Fruit fly (Drosophila melanogaster) whole organism, prepupa: ENCODE measurements around the gene CG11550.

ENCODE experiments used
- CG11762 ChIP-seq: fragments of 200-800 bp; sonication (Bioruptor generic); optimal IDR thresholded peaks from 3 replicates; lab custom pipeline; 2016; ENCODE audit warnings: missing biosample characterization, missing genetic modification characterization; ENCODE audit not compliant: insufficient read depth
- CG6163 ChIP-seq: fragments of 200-800 bp; sonication (Bioruptor generic); IDR thresholded peaks from 3 replicates; pipeline ENCODE4 v1.3.6; 2022; ENCODE audit warnings: missing biosample characterization, missing genetic modification characterization
- CG6276 ChIP-seq: fragments of 200-800 bp; sonication (Bioruptor generic); optimal IDR thresholded peaks from 2 replicates; lab custom pipeline; 2017; ENCODE audit warnings: missing biosample characterization, mild to moderate bottlenecking, missing genetic modification characterization
- CG6792 ChIP-seq: fragments of 200-800 bp; sonication (Bioruptor generic); optimal IDR thresholded peaks from 3 replicates; lab custom pipeline; 2016; ENCODE audit warnings: missing biosample characterization, missing genetic modification characterization
- CG6808 ChIP-seq: fragments of 200-800 bp; sonication (Bioruptor generic); optimal IDR thresholded peaks from 3 replicates; lab custom pipeline; 2017; ENCODE audit warnings: missing biosample characterization, missing genetic modification characterization, mild to moderate bottlenecking, moderate library complexity, missing genetic modification reagents
- CG6854 ChIP-seq: fragments of 200-800 bp; sonication (Bioruptor generic); optimal IDR thresholded peaks from 2 replicates; lab custom pipeline; 2017; ENCODE audit warnings: missing biosample characterization, mild to moderate bottlenecking, missing genetic modification characterization
- CG9139 ChIP-seq: fragments of 200-800 bp; sonication (Bioruptor generic); optimal IDR thresholded peaks from 3 replicates; lab custom pipeline; 2017; ENCODE audit warnings: missing biosample characterization, mild to moderate bottlenecking, missing genetic modification characterization
- Eip75B ChIP-seq: fragments of 200-800 bp; sonication (Bioruptor generic); optimal IDR thresholded peaks from 3 replicates; lab custom pipeline; 2016; ENCODE audit warnings: missing biosample characterization, missing genetic modification characterization
- Hr39 ChIP-seq: fragments of 200-800 bp; sonication (Bioruptor generic); optimal IDR thresholded peaks from 2 replicates; lab custom pipeline; 2016; ENCODE audit warnings: missing biosample characterization, missing genetic modification characterization
- Met ChIP-seq: fragments of 200-800 bp; sonication (Bioruptor generic); optimal IDR thresholded peaks from 3 replicates; lab custom pipeline; 2016; ENCODE audit warnings: missing biosample characterization, missing genetic modification characterization
- Sox102F ChIP-seq: fragments of 200-800 bp; sonication (Bioruptor generic); optimal IDR thresholded peaks from 2 replicates; lab custom pipeline; 2016; ENCODE audit warnings: missing biosample characterization, mild to moderate bottlenecking, missing genetic modification characterization
- dsx ChIP-seq: fragments of 200-800 bp; optimal IDR thresholded peaks from 3 replicates; lab custom pipeline; 2019; ENCODE audit warnings: missing biosample characterization, mild to moderate bottlenecking, missing genetic modification characterization, moderate library complexity; ENCODE audit not compliant: poor library complexity, severe bottlenecking
- eg ChIP-seq: fragments of 200-800 bp; sonication (Bioruptor generic); IDR thresholded peaks from 3 replicates; pipeline ENCODE4 v1.3.6; 2022; ENCODE audit warnings: missing biosample characterization, missing genetic modification characterization
- vri ChIP-seq: fragments of 200-800 bp; sonication (Bioruptor generic); optimal IDR thresholded peaks from 3 replicates; lab custom pipeline; 2016; ENCODE audit warnings: missing biosample characterization, mild to moderate bottlenecking, missing genetic modification characterization

dm6 chr3R:31719497-31719896, 39.8 kb upstream of the CG11550 start:
- TF ChIP-seq Hr39 (GFP tag; lab: Kevin White, UChicago) (no peak), eg (no peak), Sox102F (GFP tag; lab: Kevin White, UChicago) (no peak), Met (GFP tag; lab: Kevin White, UChicago) (no peak), dsx (GFP tag; lab: Kevin White, UChicago) (no peak), CG6808 (GFP tag; lab: Kevin White, UChicago) (no peak), CG6276 (GFP tag; lab: Kevin White, UChicago) (no peak), CG9139 (GFP tag; lab: Kevin White, UChicago) (no peak), vri (no peak), Eip75B (no peak), CG11762 (GFP tag; lab: Kevin White, UChicago) (no peak), CG6792 (GFP tag; lab: Kevin White, UChicago) (no peak), CG6854 (GFP tag; lab: Kevin White, UChicago) (no peak), CG6163 (GFP tag; lab: Robert Waterston, UW) (no peak)
